Fruit fly (Drosophila melanogaster) ovary, adult (tissue): Measurements from ENCODE around the gene PolE1.

Experiments
- CG17801 ChIP-seq: fragments of 200-800 bp; optimal IDR thresholded peaks from 2 replicates; lab custom pipeline; 2019; ENCODE audit warnings: missing biosample characterization, mild to moderate bottlenecking, missing genetic modification characterization, moderate library complexity; ENCODE audit not compliant: partially characterized antibody

PolE1 gene

DNA sequence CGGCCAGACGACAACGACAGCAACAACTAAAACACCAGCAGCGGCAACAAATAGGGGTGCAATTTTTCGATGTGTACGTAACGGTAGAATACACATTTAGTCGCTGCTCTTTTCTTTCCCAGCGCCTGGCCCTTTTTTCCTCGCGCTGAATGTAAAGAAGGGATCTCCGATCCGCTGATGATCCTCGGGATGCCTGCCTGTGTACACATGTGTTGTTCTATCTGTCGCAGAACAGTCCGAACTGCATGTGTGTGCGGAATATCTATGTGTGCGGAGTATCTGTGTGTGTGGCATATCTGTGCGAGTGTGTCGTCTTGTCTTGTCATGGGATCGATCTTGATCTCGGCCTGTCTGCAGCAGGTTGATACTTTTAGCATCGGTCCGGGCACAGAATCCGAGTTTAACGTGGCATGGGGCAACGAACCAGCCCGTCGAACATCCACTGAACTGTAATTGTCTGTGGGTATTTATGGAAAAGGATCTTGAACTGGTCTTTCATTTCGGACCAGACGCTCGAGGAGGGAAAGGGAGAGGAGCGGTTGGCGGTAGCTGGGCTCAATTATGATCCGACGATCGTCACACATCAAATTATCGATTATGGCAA is 4.1 kb upstream of the PolE1 start:
- no peak for TF ChIP-seq CG17801 (GFP tag; lab: Kevin White, UChicago)

DNA sequence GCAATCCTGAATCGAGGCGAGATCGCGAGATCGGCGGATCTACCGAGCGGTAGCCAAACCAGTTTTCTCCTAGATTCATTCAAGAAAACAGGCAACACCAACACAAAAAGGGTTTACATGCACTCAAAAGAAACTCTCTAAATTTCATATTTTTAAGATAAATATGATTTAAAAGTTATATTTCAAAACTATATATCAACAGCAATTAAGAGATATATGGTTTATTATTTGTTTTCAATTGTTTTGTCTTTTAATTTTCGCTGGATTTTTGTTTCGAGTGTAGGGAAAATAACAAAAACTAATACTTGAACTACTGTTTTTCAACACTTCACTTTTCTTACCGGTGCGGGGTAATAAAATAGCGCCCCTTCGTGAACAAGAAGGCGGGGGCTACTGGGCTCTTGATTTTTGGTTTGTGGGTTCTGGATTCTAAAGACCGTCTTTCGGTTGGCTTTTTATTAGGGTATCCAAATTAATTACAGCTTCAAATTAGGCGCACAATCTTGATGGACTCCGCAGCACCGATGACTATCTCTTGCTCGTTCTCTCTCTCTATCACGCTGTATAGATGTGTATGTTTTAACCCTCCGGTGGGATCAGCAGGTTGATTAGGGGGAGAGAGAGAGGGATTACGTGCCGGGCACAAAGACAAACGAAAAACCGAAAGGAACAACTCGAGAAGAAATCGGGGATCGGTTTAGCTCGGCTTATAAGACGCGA is 2.7 kb upstream of the PolE1 start:
- TF ChIP-seq CG17801 (GFP tag; lab: Kevin White, UChicago), result no peak

DNA sequence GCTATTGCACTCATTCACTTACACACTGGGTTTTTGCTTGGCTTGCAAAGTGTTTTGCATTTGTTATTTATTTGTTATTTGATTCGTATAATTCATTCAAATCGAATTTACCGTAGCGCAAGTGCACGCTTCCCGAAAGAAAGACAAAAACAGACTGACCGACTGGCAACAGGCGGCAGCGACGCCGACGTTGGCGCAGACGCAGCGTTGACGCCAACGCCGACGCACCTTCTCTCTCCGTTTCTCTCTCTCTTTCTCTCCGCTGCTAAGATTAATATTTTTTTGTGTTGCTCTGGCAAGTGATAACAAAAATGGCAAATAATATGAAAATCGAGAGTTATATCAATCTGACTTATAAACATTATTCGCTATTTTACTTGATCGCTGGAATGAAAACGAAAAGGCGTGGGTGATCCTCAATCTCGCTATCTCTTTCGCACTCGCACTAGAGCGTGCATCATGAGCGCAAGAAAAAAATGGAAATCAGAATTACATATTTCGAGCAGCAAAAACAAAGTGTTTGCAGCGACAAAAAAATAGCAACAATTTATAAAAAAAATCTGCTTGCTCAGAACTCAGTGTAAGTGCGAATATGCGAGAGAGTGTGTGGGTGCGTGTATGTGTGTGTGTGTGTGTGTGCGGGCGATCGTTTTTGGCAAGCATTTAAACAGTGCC is 1.8 kb upstream of the PolE1 start, which contains the start of gene pnt:
TSS of gene pnt (minus strand) at position 161 of the 675 bp plus-strand sequence.
- TF ChIP-seq CG17801 (GFP tag; lab: Kevin White, UChicago), result peak; percentile 1

DNA sequence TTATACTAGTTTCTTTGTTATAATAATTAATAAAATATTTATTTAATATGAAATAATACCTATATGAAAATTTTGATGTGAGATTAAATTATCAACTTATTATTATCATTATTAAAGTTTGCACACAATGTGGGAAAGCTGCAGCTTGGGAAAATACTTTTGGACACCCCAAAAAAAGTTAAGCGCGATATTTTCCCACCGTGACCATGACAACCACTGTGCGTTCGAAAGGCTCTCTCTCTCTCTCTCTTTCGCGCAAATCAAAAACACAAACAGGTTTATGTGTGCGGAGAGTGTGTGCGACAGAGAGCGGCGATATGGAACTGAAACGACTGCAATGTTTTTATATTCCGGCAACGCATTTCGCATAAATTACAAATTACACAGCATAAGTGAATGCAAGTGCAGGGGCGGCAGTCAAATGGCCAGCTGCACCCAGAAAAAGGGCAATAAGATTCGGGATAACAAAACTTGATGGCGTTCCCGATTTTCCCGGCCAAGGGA is 983 bp upstream of the PolE1 start:
- TF ChIP-seq CG17801 (GFP tag; lab: Kevin White, UChicago), result no peak

DNA sequence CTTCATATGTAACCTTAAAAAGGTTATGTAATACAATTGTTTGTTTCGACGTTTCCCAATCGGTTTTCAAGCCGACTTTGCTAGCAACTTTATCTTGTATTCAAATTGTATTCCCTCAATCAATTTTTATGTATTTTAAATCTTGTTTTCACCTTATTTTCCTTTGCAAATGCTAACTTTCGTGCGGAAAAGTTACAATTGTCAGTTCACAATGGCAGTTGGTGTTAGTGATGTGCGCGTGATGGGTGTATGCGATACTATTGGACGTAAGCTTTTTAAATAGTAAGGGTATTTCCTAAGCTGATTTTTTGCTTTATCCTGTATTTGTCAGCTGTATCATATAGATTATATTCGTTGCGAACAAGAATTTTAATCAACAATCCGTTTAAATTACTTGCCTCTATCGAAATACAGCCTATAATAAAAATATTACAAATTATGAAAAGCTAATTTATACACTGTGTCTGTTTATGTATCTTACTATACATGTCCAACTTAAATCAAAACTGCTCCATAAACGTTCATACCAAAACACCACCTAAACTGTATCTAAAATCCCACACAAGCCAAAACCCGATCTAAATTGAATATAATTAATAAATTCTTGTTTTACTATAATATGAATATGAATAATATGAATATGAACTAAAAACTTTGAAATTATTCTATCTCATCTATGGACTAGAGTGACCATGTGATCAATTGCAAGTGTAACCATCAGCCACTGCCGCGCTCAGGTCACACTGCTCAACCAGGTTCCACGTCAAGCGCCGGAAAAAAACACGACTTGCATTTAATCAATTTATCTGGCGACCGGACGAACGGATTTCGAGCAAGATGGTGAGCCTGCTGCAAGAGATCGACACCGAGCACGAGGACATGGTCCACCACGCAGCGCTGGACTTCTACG is 8.2 kb downstream of the PolE1 start, which contains the start of the genes ATPsynCF6 and Sec13:
TSS of gene ATPsynCF6 (minus strand) at position 236 of the 910 bp plus-strand sequence.
TSS of gene Sec13 (plus strand) at position 450 of the 910 bp plus-strand sequence.
- peak; percentile 68 for TF ChIP-seq CG17801 (GFP tag; lab: Kevin White, UChicago)

DNA sequence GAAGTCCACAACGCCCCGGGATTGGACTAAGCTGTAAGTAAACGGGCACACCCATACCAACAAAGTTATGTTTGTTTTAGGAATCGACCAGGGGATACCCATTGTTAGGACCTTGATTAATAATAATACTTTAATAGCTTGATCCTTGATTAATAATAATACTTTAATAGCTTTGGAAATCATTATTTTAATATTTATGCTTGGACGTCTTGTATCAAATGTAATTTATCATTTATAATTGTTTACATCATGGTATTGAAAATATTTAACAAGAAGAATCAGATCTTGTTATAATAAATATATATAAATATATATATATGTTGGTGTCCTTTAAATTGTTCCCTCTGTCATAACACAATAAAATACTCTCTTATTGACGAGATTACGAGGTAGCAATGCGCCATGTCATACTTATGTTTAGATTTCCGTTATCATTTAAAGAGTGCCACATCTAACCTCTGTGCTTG is 9.0 kb downstream of the PolE1 start:
- TF ChIP-seq CG17801 (GFP tag; lab: Kevin White, UChicago), result peak; percentile 77

DNA sequence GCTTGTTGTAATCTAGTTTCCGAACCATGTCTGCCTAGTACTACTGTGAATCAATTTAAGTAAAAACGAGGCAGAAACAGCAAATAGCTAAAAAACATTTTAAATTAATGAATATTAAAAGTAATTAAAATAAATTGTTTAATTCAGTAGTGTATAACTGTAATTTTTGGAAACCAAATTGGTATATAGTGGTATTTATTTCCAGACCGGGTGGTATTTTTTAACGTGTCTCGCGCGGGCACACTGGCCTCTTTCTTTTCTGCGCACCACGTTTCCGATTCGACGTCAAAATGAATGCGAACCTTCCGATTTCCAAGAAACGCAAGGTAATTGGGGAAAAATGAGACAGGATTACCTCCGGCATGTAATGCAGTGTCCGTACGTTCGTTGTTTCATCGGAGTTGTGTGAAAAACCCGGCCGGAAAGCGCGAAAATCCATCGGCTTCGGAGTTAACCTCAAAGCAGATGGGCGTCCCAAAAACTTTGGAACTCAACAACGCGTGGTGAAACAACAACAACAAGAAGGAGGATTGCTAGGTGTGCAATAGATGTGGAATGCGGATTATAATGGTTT is 10.7 kb downstream of the PolE1 start, which contains the start of gene RpS3:
TSS of gene RpS3 (plus strand) at position 248 of the 574 bp plus-strand sequence.
- TF ChIP-seq CG17801 (GFP tag; lab: Kevin White, UChicago), result peak; percentile 58

DNA sequence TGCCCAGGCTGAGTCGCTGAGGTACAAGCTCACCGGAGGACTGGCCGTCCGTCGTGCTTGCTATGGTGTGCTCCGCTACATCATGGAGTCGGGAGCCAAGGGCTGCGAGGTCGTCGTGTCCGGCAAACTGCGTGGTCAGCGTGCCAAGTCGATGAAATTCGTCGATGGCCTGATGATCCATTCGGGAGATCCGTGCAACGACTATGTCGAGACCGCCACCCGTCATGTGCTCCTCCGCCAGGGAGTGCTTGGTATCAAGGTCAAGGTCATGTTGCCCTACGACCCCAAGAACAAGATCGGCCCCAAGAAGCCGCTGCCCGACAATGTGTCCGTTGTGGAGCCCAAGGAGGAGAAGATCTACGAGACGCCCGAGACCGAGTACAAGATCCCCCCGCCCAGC is 11.5 kb downstream of the PolE1 start:
- no peak for TF ChIP-seq CG17801 (GFP tag; lab: Kevin White, UChicago)

DNA sequence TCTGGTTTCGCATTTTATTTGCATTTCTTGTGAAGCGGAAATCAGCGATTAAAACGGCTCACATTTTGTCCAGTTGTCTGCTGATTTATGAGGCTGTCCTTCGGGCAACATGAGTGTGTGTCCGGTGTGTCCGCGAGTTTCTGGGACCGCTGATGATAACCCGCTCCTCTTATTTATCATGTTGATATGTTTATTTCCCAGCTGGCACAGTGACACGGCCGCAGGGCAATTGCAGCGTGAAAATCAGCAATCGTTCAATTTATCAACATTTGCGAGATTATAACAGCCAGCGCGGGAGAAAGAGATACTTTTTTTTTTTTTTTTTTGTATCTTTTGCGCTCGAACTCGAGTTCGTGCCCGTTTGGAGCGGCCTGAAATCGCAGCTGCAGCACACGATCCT is 12.4 kb downstream of the PolE1 start:
- TF ChIP-seq CG17801 (GFP tag; lab: Kevin White, UChicago), result no peak

DNA sequence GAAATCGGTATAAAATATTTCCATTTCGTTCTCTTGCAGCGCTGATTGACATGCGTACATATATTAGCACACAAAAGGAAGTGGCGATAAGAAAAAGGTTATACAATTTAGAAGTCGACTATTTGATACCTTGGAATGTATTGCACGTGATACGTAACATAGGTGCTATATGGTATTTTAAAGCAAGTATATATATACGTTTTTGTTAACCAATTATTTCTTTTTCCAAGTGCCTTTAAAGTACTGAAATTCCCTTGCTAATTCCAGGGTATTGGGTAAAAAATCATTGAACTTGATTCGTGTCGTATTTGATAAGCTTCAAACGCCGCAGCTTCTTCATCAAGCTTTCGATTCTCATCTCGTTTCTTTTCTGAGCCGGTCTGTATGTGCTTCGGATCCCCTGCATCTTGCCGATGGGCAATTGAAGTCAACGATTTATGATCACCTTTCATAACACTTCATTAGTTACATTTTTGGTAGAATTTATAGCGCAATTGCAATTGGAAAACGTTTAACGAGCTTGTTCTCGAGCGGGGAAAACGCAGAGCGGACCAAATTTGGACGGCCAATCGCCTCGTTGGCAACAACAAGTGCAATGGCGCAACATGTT is 15.7 kb downstream of the PolE1 start, which contains the start of gene CG4408:
TSS of gene CG4408 (minus strand) at position 60 of the 610 bp plus-strand sequence.
- TF ChIP-seq CG17801 (GFP tag; lab: Kevin White, UChicago), result peak; percentile 88

DNA sequence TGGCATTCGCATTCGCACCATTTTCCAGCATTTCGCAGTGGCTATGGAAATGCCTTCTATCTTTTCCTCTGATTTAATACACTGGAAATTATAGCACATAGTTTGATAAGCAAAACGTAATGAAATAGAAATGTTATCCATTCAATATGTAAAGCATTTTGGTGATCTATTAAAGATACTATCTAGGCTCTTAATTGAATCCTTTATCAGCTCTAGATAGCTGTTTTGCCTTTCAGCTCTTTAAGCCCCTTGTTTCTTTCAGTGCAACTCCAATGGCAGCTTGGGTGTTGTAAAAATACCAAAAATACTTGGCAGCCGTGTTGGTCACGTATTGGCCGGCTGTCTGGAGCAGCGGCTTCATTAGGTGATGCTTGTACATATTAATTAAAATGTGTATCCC is 17.1 kb downstream of the PolE1 start:
- no peak for TF ChIP-seq CG17801 (GFP tag; lab: Kevin White, UChicago)

DNA sequence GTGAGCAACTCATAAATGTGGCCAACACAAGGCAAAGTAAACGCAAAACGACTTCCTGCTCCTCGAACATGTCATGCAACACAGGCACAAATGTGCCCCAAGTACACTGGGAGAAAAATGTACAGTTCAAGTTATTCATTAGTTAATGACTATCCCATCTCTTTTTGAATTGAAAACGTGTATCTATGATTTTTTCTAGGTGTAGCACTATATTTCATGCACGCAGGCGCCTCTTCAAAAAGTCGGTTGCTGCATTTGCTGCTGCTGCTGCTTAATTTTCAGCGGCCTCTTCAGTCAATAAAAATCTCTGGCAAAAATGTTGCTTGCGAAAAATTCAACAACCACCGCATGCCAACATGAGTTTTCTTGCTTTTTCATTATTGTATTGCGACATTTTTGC is 19.6 kb downstream of the PolE1 start:
- no peak for TF ChIP-seq CG17801 (GFP tag; lab: Kevin White, UChicago)

DNA sequence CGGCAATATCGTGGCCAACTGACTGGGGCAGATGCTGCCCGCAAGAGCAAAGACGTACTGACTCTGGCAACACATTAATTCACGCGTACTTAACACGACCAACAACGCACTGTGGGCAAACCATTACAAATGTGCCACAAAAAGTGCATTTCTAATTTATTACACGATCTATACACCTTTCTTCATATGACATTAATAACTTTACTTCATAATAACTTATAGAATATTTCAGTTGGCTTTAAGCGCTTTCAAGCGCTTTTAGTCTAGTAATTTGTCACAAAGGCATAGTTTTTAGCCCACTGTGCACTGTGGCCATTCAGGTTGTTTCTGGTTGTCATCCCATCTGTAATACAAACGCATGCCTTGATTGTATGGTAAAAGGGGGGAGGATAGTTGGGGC is 20.3 kb downstream of the PolE1 start:
- TF ChIP-seq CG17801 (GFP tag; lab: Kevin White, UChicago), result no peak
